Worm (Caenorhabditis elegans) whole organism, L4/young adult: ENCODE measurements around the gene Y17D7B.2.

Experiments used
- W03F9.2 ChIP-seq: fragments of 150-350 bp; optimal IDR thresholded peaks from 2 replicates; lab custom pipeline; 2014; ENCODE audit warnings: missing biosample characterization, missing genetic modification characterization
- dao-5 ChIP-seq: sonication (generic microtip); optimal IDR thresholded peaks from 2 replicates; lab custom pipeline; 2016; ENCODE audit warnings: missing genotype, missing genetic modification characterization, moderate library complexity, missing compliant biosample characterization
- him-1 ChIP-seq: sonication (generic microtip); optimal IDR thresholded peaks from 2 replicates; lab custom pipeline; 2016; ENCODE audit warnings: missing genotype, missing genetic modification reagents, missing genetic modification characterization, missing compliant biosample characterization

ce11 chrV:18750445-18750844, 37.1 kb upstream of the Y17D7B.2 start, which contains the start of the genes F11D11.21 and F11D11.12:
- no peak for TF ChIP-seq him-1 (tag; lab: Kevin White, UChicago)
- no peak for TF ChIP-seq dao-5
- TF ChIP-seq W03F9.2 (tag; lab: Kevin White, UChicago): no peak
